Worm (Caenorhabditis elegans) whole organism, L2 larva: ENCODE results near the gene arrd-1.

Experiments used
- R02D3.7 ChIP-seq: fragments of 150-350 bp; optimal IDR thresholded peaks from 2 replicates; lab custom pipeline; 2014; ENCODE audit warnings: missing biosample characterization, missing genetic modification characterization
- ZK546.5 ChIP-seq: sonication (generic microtip); optimal IDR thresholded peaks from 2 replicates; lab custom pipeline; 2017; ENCODE audit warnings: missing biosample characterization, missing genetic modification characterization
- alr-1 ChIP-seq: fragments of 150-350 bp; optimal IDR thresholded peaks from 2 replicates; lab custom pipeline; 2014; ENCODE audit warnings: missing biosample characterization, missing genetic modification characterization
- ama-1 ChIP-seq: fragments of 150-350 bp; optimal IDR thresholded peaks from 2 replicates; lab custom pipeline; 2018; ENCODE audit warnings: inconsistent platforms
- crh-2 ChIP-seq: sonication (generic microtip); optimal IDR thresholded peaks from 2 replicates; lab custom pipeline; 2017; ENCODE audit warnings: missing biosample characterization, missing genetic modification characterization
- elt-3 ChIP-seq: sonication (generic microtip); optimal IDR thresholded peaks from 2 replicates; lab custom pipeline; 2017; ENCODE audit warnings: missing biosample characterization, missing genetic modification characterization
- gmeb-1 ChIP-seq: fragments of 150-350 bp; optimal IDR thresholded peaks from 2 replicates; lab custom pipeline; 2014; ENCODE audit warnings: missing biosample characterization, missing genetic modification characterization
- mdl-1 ChIP-seq, 2 experiments: fragments of 150-350 bp in 1 of 2; sonication (generic microtip) in 1 of 2; optimal IDR thresholded peaks; 2 replicates each; lab custom pipeline; 2017; ENCODE audit warnings: missing biosample characterization in 2 of 2, missing genetic modification characterization in 2 of 2
- nhr-237 ChIP-seq: fragments of 150-350 bp; optimal IDR thresholded peaks from 2 replicates; lab custom pipeline; 2014; ENCODE audit warnings: missing biosample characterization, missing genetic modification characterization
- skn-1 ChIP-seq: sonication (generic microtip); optimal IDR thresholded peaks from 2 replicates; lab custom pipeline; 2017; ENCODE audit warnings: missing biosample characterization, missing genetic modification characterization
- unc-55 ChIP-seq: fragments of 150-350 bp; sonication (generic microtip); optimal IDR thresholded peaks from 3 replicates; lab custom pipeline; 2014; ENCODE audit warnings: missing biosample characterization, missing genetic modification reagents, missing genetic modification characterization
- ztf-1 ChIP-seq: fragments of 200-800 bp; sonication (Bioruptor generic); conservative IDR thresholded peaks from 2 replicates; pipeline ENCODE4 v1.3.6; 2022; ENCODE audit warnings: missing genetic modification characterization, missing compliant biosample characterization
- ztf-4 ChIP-seq: fragments of 150-350 bp; optimal IDR thresholded peaks from 2 replicates; lab custom pipeline; 2014; ENCODE audit warnings: missing biosample characterization, missing genetic modification characterization

DNA sequence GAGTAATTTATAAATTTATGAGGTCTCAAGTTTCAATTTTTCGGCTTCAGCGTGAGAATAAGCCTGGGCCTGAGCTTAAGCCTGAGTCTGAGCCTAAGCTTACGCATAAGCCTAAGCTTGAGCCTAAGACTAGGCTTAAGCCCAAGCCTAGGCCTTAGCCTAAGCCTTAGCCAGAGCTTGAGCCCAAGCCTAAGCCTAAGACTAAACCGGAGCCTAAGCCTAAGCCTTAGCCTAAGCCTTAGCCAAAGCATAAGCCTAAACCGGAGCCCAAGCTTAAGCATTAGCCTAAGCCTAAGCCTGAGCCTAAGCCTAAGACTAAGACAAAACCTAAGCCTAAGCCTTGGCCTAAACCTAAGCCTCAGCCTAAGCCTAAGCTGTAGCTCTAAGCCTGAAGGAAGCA is 16.4 kb downstream of the arrd-1 start:
- TF ChIP-seq crh-2 (no peak), ztf-1 (no peak), unc-55 (GFP tag; lab: Kevin White, UChicago) (no peak), R02D3.7 (tag; lab: Kevin White, UChicago) (no peak), alr-1 (tag; lab: Kevin White, UChicago) (no peak), elt-3 (tag; lab: Kevin White, UChicago) (no peak), ZK546.5 (tag; lab: Kevin White, UChicago) (no peak), ama-1 (lab: Kevin White, UChicago) (no peak), skn-1 (tag; lab: Kevin White, UChicago) (no peak), gmeb-1 (tag; lab: Kevin White, UChicago) (no peak), nhr-237 (tag; lab: Kevin White, UChicago) (no peak), ztf-4 (tag; lab: Kevin White, UChicago) (no peak), mdl-1 (tag; optimal IDR thresholded peaks at IDR 0.05; lab: Kevin White, UChicago) (no peak)
